Fruit fly (Drosophila melanogaster): ENCODE data around the gene Blos2.

Gene Blos2

DNA sequence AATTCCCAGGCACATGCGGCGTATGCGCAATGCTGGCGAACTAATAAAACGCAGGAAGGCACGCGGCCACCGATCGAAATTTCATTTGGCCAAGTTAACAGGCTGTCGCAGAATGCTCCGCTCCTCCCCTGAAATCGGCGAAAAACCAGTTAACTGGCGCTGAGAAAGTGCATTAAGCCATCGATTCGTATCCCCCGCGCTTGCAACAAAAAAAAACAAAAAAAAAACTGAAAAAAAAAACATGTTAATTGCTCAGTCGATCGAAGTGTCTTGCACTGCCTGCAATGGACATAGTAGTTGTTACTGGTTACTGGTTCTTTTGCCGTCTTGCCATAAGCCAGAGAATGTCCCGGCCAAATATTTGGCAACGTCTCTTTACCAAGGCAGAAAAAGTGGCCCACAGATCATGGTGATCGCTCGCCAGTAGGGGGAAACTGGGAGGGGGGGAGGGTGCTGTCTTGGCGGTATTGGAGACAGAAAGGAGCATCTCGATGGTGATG, 8.6 kb upstream of the Blos2 start:
- TF ChIP-seq Ets98B (GFP tag; IDR thresholded peaks at IDR 0.05): peak; percentile 58; the same call in 1 of the 2 replicates
- no peak for TF ChIP-seq CG13204 (GFP tag; optimal IDR thresholded peaks at IDR 0.05)
- no peak for TF ChIP-seq EcR (GFP tag; optimal IDR thresholded peaks at IDR 0.05)
- peak; percentile 15 for TF ChIP-seq Pif1B (GFP tag; optimal IDR thresholded peaks at IDR 0.05)
- peak; percentile 28 for TF ChIP-seq Pif1A (GFP tag; optimal IDR thresholded peaks at IDR 0.05)
- TF ChIP-seq CG32121 (GFP tag; IDR thresholded peaks at IDR 0.05): peak; percentile 62; the same call in 1 of the 2 replicates
- TF ChIP-seq fd96Ca (GFP tag; IDR thresholded peaks at IDR 0.05): 0 out of 3 replicates have a peak, but pooled peaks have one; percentile 13
- peak; percentile 60; the same call in 2 of the 3 replicates for TF ChIP-seq CG4496 (GFP tag; IDR thresholded peaks at IDR 0.05)

DNA sequence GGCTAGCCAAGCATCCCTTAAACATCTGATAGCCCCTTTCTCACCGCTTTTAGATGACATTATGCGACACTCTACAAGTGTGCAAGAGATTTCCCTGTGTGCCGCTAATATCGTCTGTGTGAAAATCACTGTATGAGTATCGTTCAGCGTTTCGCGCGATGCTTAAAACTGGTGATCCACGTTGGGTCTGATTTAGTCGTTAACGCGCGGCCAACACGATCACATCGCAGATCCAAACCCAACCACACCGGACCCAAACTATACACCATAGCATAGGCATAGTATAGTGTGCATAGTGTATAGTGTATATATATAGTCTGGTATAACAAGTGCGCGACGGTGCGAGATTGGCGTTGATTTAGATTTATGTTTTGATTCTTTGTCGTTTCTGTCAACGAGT, 7.5 kb upstream of the Blos2 start, which contains the start of gene CG7888:
Gene CG7888 (plus strand): TSS at position 193 of the 400 bp plus-strand sequence.
- no peak for TF ChIP-seq CG34367 (tag; optimal IDR thresholded peaks at IDR 0.05)
- TF ChIP-seq CG9948 (tag; optimal IDR thresholded peaks at IDR 0.05): no peak
- TF ChIP-seq Pif1A (GFP tag; optimal IDR thresholded peaks at IDR 0.05): no peak
- no peak for TF ChIP-seq CG13204 (GFP tag; optimal IDR thresholded peaks at IDR 0.05)
- TF ChIP-seq CG8159 (tag; optimal IDR thresholded peaks at IDR 0.05): no peak

DNA sequence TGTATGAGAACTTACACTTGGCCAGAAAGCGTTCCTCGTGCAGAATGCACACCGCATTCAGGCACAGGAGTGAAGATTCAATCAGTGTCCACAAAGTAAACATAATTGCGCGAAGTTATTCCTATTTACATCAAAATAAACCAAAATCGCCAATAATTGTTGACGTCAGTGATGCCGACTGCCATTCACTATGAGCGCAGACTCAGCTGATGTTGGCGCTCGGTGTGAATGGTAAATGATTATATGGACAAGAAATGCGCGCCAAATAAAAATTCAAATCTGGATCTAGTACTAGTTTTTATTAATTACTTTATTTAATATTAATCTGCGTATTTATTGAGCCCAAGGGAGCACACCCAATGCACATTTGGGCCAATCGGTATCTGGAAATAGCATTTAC, 1.1 kb downstream of the Blos2 start, which contains the start of gene CG32069:
Gene CG32069 (minus strand): TSS at position 174 of the 400 bp plus-strand sequence.
- TF ChIP-seq D1 (tag; optimal IDR thresholded peaks at IDR 0.05): no peak
- TF ChIP-seq CG10348 (GFP tag; IDR thresholded peaks at IDR 0.05): no peak
- TF ChIP-seq Pif1B (GFP tag; optimal IDR thresholded peaks at IDR 0.05): no peak
- no peak for TF ChIP-seq CG14655 (GFP tag; optimal IDR thresholded peaks at IDR 0.05)
- TF ChIP-seq CG8301 (tag; optimal IDR thresholded peaks at IDR 0.05): no peak
- TF ChIP-seq CG13204 (GFP tag; optimal IDR thresholded peaks at IDR 0.05): no peak
- TF ChIP-seq rn (GFP tag; IDR thresholded peaks at IDR 0.05): no peak
- no peak for TF ChIP-seq Ets98B (GFP tag; IDR thresholded peaks at IDR 0.05)
- no peak for TF ChIP-seq CG15710 (tag; optimal IDR thresholded peaks at IDR 0.05)
- no peak for TF ChIP-seq CG32121 (GFP tag; IDR thresholded peaks at IDR 0.05)
- no peak for TF ChIP-seq EcR (GFP tag; optimal IDR thresholded peaks at IDR 0.05)
- no peak for TF ChIP-seq CG4496 (GFP tag; IDR thresholded peaks at IDR 0.05)
- no peak for TF ChIP-seq CG34367 (tag; optimal IDR thresholded peaks at IDR 0.05)
- TF ChIP-seq Pif1A (GFP tag; optimal IDR thresholded peaks at IDR 0.05): no peak
- TF ChIP-seq fd96Ca (GFP tag; IDR thresholded peaks at IDR 0.05): no peak
- no peak for TF ChIP-seq Snoo (tag; optimal IDR thresholded peaks at IDR 0.05)
- no peak for TF ChIP-seq CG8159 (tag; optimal IDR thresholded peaks at IDR 0.05)
- TF ChIP-seq CG9948 (tag; optimal IDR thresholded peaks at IDR 0.05): no peak
- no peak for TF ChIP-seq gl (tag; optimal IDR thresholded peaks at IDR 0.05)

DNA sequence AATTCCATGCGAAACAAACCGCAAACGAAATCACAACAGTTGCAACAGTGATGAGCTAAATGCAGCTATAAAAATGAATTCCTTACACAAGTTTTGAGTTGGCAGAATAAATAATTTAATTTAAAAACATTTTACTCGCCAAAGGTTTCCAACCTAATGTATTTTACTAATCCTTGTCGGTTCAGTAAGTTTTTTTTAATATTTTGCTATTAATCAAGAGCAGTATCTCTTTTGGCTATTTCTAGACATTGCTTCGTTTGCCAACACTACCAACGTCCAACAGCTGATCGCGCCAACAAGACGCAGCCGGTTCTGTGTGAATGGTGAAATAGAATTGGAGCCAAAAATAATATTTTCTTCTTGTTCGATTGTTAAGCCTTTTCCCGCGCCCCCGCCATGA, 3.3 kb downstream of the Blos2 start, which contains the start of the genes CG32075, CG45101 and SuUR:
Gene CG32075 (minus strand): TSS at position 253 of the 400 bp plus-strand sequence.
Gene CG45101 (plus strand): TSS at position 303 of the 400 bp plus-strand sequence.
Gene SuUR (plus strand): TSS at position 303 of the 400 bp plus-strand sequence.
- TF ChIP-seq CG4496 (GFP tag; IDR thresholded peaks at IDR 0.05) (peak; percentile 83), CG8301 (tag; optimal IDR thresholded peaks at IDR 0.05) (peak; percentile 70), Pif1A (GFP tag; optimal IDR thresholded peaks at IDR 0.05) (peak; percentile 78), CG15710 (tag; optimal IDR thresholded peaks at IDR 0.05) (peak; percentile 78), CG14655 (GFP tag; optimal IDR thresholded peaks at IDR 0.05) (no peak), CG8159 (tag; optimal IDR thresholded peaks at IDR 0.05) (peak; percentile 52), CG32121 (GFP tag; IDR thresholded peaks at IDR 0.05) (peak; percentile 86), Snoo (tag; optimal IDR thresholded peaks at IDR 0.05) (peak; percentile 76), CG10348 (GFP tag; IDR thresholded peaks at IDR 0.05) (no peak), fd96Ca (GFP tag; IDR thresholded peaks at IDR 0.05) (peak; percentile 52; the same call in 2 of the 3 replicates), CG9948 (tag; optimal IDR thresholded peaks at IDR 0.05) (peak; percentile 74), EcR (GFP tag; optimal IDR thresholded peaks at IDR 0.05) (no peak), Pif1B (GFP tag; optimal IDR thresholded peaks at IDR 0.05) (peak; percentile 71), CG17806 (tag; optimal IDR thresholded peaks at IDR 0.05) (peak; percentile 75), CG34367 (tag; optimal IDR thresholded peaks at IDR 0.05) (peak; percentile 56), gl (tag; optimal IDR thresholded peaks at IDR 0.05) (no peak), Ets98B (GFP tag; IDR thresholded peaks at IDR 0.05) (peak; percentile 77), CG12605 (GFP tag; IDR thresholded peaks at IDR 0.05) (no peak), rn (GFP tag; IDR thresholded peaks at IDR 0.05) (peak; percentile 69)

DNA sequence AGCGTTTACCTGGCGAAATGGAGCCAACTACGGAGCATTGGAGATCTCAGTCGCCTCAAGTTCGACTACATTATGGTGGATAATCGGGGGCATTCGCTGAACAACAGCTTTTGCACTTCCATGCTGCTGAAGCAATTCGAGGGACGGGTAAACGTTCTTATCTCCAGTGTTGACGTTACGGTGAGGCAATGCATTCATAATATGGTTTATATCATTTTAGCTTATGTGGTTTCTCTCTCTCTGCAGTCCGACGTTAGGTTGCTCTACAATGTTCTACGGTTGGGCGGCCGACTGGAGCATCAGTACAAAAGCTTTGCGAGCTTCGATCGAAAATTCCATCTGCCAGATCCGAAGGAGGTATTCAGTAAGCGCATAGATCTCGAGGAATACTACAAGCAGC, 4.5 kb downstream of the Blos2 start:
- TF ChIP-seq D1 (tag; optimal IDR thresholded peaks at IDR 0.05) (no peak), CG17806 (tag; optimal IDR thresholded peaks at IDR 0.05) (no peak), CG32121 (GFP tag; IDR thresholded peaks at IDR 0.05) (peak; percentile 16; the same call in 1 of the 2 replicates), CG12605 (GFP tag; IDR thresholded peaks at IDR 0.05) (no peak)

DNA sequence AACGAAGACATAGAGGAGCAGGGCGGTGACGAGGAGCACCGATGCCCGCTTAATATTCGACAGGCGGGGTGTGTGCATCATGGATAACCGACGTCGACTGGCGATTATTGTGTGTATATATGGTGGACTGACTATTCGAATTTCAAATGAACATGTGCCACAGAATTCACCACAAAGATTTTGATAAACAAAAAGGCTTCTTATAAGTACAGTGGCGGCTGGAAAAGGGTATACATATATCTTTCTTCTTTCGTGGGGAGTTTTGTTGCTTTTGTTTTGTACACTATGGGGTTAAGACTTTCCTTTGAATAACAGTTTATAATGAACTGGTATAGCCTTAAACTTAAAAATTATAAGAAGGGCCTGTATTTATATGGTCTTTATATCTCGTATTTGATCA, 8.4 kb downstream of the Blos2 start, which contains the start of gene CG6310:
Gene CG6310 (minus strand): TSS at position 101 of the 400 bp plus-strand sequence.
- TF ChIP-seq CG32121 (GFP tag; IDR thresholded peaks at IDR 0.05): no peak
- TF ChIP-seq CG17806 (tag; optimal IDR thresholded peaks at IDR 0.05): no peak
- TF ChIP-seq CG8159 (tag; optimal IDR thresholded peaks at IDR 0.05): no peak
- TF ChIP-seq rn (GFP tag; IDR thresholded peaks at IDR 0.05): no peak
- no peak for TF ChIP-seq CG15710 (tag; optimal IDR thresholded peaks at IDR 0.05)
- no peak for TF ChIP-seq fd96Ca (GFP tag; IDR thresholded peaks at IDR 0.05)
- TF ChIP-seq gl (tag; optimal IDR thresholded peaks at IDR 0.05): no peak
- no peak for TF ChIP-seq D1 (tag; optimal IDR thresholded peaks at IDR 0.05)
- no peak for TF ChIP-seq CG8301 (tag; optimal IDR thresholded peaks at IDR 0.05)
- no peak for TF ChIP-seq Pif1A (GFP tag; optimal IDR thresholded peaks at IDR 0.05)
- TF ChIP-seq Ets98B (GFP tag; IDR thresholded peaks at IDR 0.05): no peak
- no peak for TF ChIP-seq CG12605 (GFP tag; IDR thresholded peaks at IDR 0.05)
- no peak for TF ChIP-seq CG4496 (GFP tag; IDR thresholded peaks at IDR 0.05)
- no peak for TF ChIP-seq CG9948 (tag; optimal IDR thresholded peaks at IDR 0.05)
- no peak for TF ChIP-seq CG10348 (GFP tag; IDR thresholded peaks at IDR 0.05)
- TF ChIP-seq CG34367 (tag; optimal IDR thresholded peaks at IDR 0.05): no peak
- TF ChIP-seq EcR (GFP tag; optimal IDR thresholded peaks at IDR 0.05): no peak

Data from whole organism, pupa.